Fruit fly (Drosophila melanogaster) ovary, adult (tissue): ENCODE measurements around the gene Rcd4.

ENCODE experiments used
- CG17801 ChIP-seq: fragments of 200-800 bp; optimal IDR thresholded peaks from 2 replicates; lab custom pipeline; 2019; ENCODE audit warnings: missing biosample characterization, mild to moderate bottlenecking, missing genetic modification characterization, moderate library complexity; ENCODE audit not compliant: partially characterized antibody

The Rcd4 gene

dm6 chr2L:8382646-8383045, at the start of gene Rcd4, which contains the start of gene CG13392:
TSS of gene Rcd4 (plus strand) at chr2L:8382861.
TSS of gene CG13392 (minus strand) at chr2L:8382807.
- TF ChIP-seq CG17801 (GFP tag; lab: Kevin White, UChicago) = peak; percentile 63

- no peak for TF ChIP-seq CG17801 (GFP tag; lab: Kevin White, UChicago)
Observed at dm6 chr2L:8333185-8333584, 49.5 kb upstream of the Rcd4 start.

dm6 chr2L:8333624-8334023, 49.0 kb upstream of the Rcd4 start:
- TF ChIP-seq CG17801 (GFP tag; lab: Kevin White, UChicago) = no peak

dm6 chr2L:8334705-8335104, 48.0 kb upstream of the Rcd4 start:
- TF ChIP-seq CG17801 (GFP tag; lab: Kevin White, UChicago) = no peak

dm6 chr2L:8338039-8338438, 44.6 kb upstream of the Rcd4 start, which contains the start of gene witty:
TSS of gene witty (plus strand) at chr2L:8338287.
- TF ChIP-seq CG17801 (GFP tag; lab: Kevin White, UChicago) = no peak

- TF ChIP-seq CG17801 (GFP tag; lab: Kevin White, UChicago) = no peak
Observed at dm6 chr2L:8339751-8340349, 42.8 kb upstream of the Rcd4 start.

dm6 chr2L:8342395-8342794, 40.3 kb upstream of the Rcd4 start, which contains the start of gene CG14273:
TSS of gene CG14273 (plus strand) at chr2L:8342695.
- no peak for TF ChIP-seq CG17801 (GFP tag; lab: Kevin White, UChicago)

- no peak for TF ChIP-seq CG17801 (GFP tag; lab: Kevin White, UChicago)
Observed at dm6 chr2L:8344536-8344935, 38.1 kb upstream of the Rcd4 start.

- TF ChIP-seq CG17801 (GFP tag; lab: Kevin White, UChicago) = no peak
Observed at dm6 chr2L:8346260-8346659, 36.4 kb upstream of the Rcd4 start, which contains the start of gene CG7778. TSS of gene CG7778 (plus strand) at chr2L:8346620.

dm6 chr2L:8350560-8351171, 32.0 kb upstream of the Rcd4 start:
- no peak for TF ChIP-seq CG17801 (GFP tag; lab: Kevin White, UChicago)

dm6 chr2L:8351333-8351732, 31.3 kb upstream of the Rcd4 start:
- no peak for TF ChIP-seq CG17801 (GFP tag; lab: Kevin White, UChicago)

- no peak for TF ChIP-seq CG17801 (GFP tag; lab: Kevin White, UChicago)
Observed at dm6 chr2L:8351864-8352263, 30.8 kb upstream of the Rcd4 start, which contains the start of gene Mur29B. TSS of gene Mur29B (plus strand) at chr2L:8352187.

dm6 chr2L:8355419-8355818, 27.2 kb upstream of the Rcd4 start:
- no peak for TF ChIP-seq CG17801 (GFP tag; lab: Kevin White, UChicago)

- TF ChIP-seq CG17801 (GFP tag; lab: Kevin White, UChicago) = peak; percentile 89
Observed at dm6 chr2L:8361204-8361952, 21.3 kb upstream of the Rcd4 start.

dm6 chr2L:8362273-8362954, 20.2 kb upstream of the Rcd4 start, which contains the start of gene CG7627:
TSS of gene CG7627 (minus strand) at chr2L:8362469.
- TF ChIP-seq CG17801 (GFP tag; lab: Kevin White, UChicago) = peak; percentile 63
